Worm (Caenorhabditis elegans): Measurements from ENCODE around the gene Y69A2AR.46.

- TF ChIP-seq cog-1 (tag; optimal IDR thresholded peaks at IDR 0.05), result no peak
- no peak for TF ChIP-seq ztf-23 (GFP tag; IDR thresholded peaks at IDR 0.05)
- no peak for TF ChIP-seq klf-2 (GFP tag; conservative IDR thresholded peaks at IDR 0.05)
- no peak for TF ChIP-seq flt-1 (GFP tag; IDR thresholded peaks at IDR 0.05)
- no peak for TF ChIP-seq ztf-29 (GFP tag; IDR thresholded peaks at IDR 0.05)
Observed at ce11 chrIV:2561358-2561757, at the start of gene Y69A2AR.46.
